Fruit fly (Drosophila melanogaster) whole organism, embryonic: ENCODE results near the gene Pgm1.
A peak's percentile ranks its signal among the peaks of the same experiment; 100 is the strongest.

Experiments
- Atf3 ChIP-seq: fragments of 200-800 bp; sonication (Bioruptor generic); optimal IDR thresholded peaks from 3 replicates; lab custom pipeline; 2016; ENCODE audit warnings: missing biosample characterization, missing genetic modification characterization
- CG10321 ChIP-seq: fragments of 200-800 bp; sonication (Bioruptor generic); IDR thresholded peaks from 2 replicates; pipeline ENCODE4 v1.3.6; 2022; ENCODE audit warnings: missing biosample characterization, missing genetic modification characterization
- CG11723 ChIP-seq: fragments of 200-800 bp; sonication (Bioruptor generic); optimal IDR thresholded peaks from 2 replicates; lab custom pipeline; 2017; ENCODE audit warnings: missing biosample characterization, mild to moderate bottlenecking, missing genetic modification characterization
- CG12104 ChIP-seq: fragments of 200-800 bp; sonication (Bioruptor generic); optimal IDR thresholded peaks from 3 replicates; lab custom pipeline; 2016; ENCODE audit warnings: missing biosample characterization, missing genetic modification characterization
- CG13894 ChIP-seq: fragments of 200-800 bp; sonication (Bioruptor generic); optimal IDR thresholded peaks from 3 replicates; lab custom pipeline; 2018; ENCODE audit warnings: missing biosample characterization, mild to moderate bottlenecking, missing genetic modification characterization, moderate library complexity
- CG16779 ChIP-seq: fragments of 200-800 bp; sonication (Bioruptor generic); IDR thresholded peaks from 2 replicates; pipeline ENCODE4 v1.3.6; 2022; ENCODE audit warnings: missing biosample characterization, missing genetic modification characterization
- CG16813 ChIP-seq: fragments of 200-800 bp; sonication (Bioruptor generic); IDR thresholded peaks from 3 replicates; pipeline ENCODE4 v1.3.6; 2022; ENCODE audit warnings: missing biosample characterization, missing genetic modification characterization; ENCODE audit not compliant: partially characterized antibody
- CG17568 ChIP-seq: fragments of 200-800 bp; sonication (Bioruptor generic); optimal IDR thresholded peaks from 2 replicates; lab custom pipeline; 2018; ENCODE audit warnings: missing biosample characterization, mild to moderate bottlenecking, missing genetic modification characterization, moderate library complexity
- CG18011 ChIP-seq: fragments of 200-800 bp; sonication (Bioruptor generic); optimal IDR thresholded peaks from 2 replicates; lab custom pipeline; 2017; ENCODE audit warnings: missing biosample characterization, missing genetic modification characterization, mild to moderate bottlenecking, moderate library complexity, missing genotype
- CG18599 ChIP-seq: fragments of 200-800 bp; sonication (Bioruptor generic); optimal IDR thresholded peaks from 3 replicates; lab custom pipeline; 2017; ENCODE audit warnings: missing biosample characterization, missing genetic modification characterization, mild to moderate bottlenecking, moderate library complexity, missing genetic modification reagents
- CG2120 ChIP-seq: fragments of 200-800 bp; sonication (Bioruptor generic); optimal IDR thresholded peaks from 3 replicates; lab custom pipeline; 2016; ENCODE audit warnings: missing biosample characterization, missing genetic modification characterization
- CG32772 ChIP-seq: fragments of 200-800 bp; sonication (Bioruptor generic); IDR thresholded peaks from 2 replicates; pipeline ENCODE4 v1.3.6; 2022; ENCODE audit warnings: missing biosample characterization, missing genetic modification characterization
- CG34224 ChIP-seq: fragments of 200-800 bp; sonication (Bioruptor generic); IDR thresholded peaks from 3 replicates; pipeline ENCODE4 v1.3.6; 2022; ENCODE audit warnings: missing biosample characterization, missing genetic modification characterization; ENCODE audit not compliant: partially characterized antibody
- CG42726 ChIP-seq: fragments of 200-800 bp; sonication (Bioruptor generic); IDR thresholded peaks from 2 replicates; pipeline ENCODE4 v1.3.6; 2022; ENCODE audit warnings: missing biosample characterization, missing genetic modification characterization; ENCODE audit not compliant: partially characterized antibody
- CG4424 ChIP-seq: fragments of 200-800 bp; sonication (Bioruptor generic); optimal IDR thresholded peaks from 3 replicates; lab custom pipeline; 2016; ENCODE audit warnings: missing biosample characterization, missing genetic modification characterization
- CG4820 ChIP-seq: fragments of 200-800 bp; sonication (Bioruptor generic); optimal IDR thresholded peaks from 3 replicates; lab custom pipeline; 2016; ENCODE audit warnings: missing biosample characterization, missing genetic modification characterization
- CG5180 ChIP-seq: fragments of 200-800 bp; sonication (Bioruptor generic); optimal IDR thresholded peaks from 3 replicates; lab custom pipeline; 2017; ENCODE audit warnings: missing biosample characterization, missing genetic modification characterization, mild to moderate bottlenecking, moderate library complexity, missing genetic modification reagents
- CG6175 ChIP-seq: fragments of 200-800 bp; sonication (Bioruptor generic); IDR thresholded peaks from 3 replicates; pipeline ENCODE4 v1.3.6; 2022; ENCODE audit warnings: missing biosample characterization, missing genetic modification characterization
- CG7786 ChIP-seq: fragments of 200-800 bp; sonication (Bioruptor generic); optimal IDR thresholded peaks from 2 replicates; lab custom pipeline; 2016; ENCODE audit warnings: missing biosample characterization, missing genetic modification characterization
- CG8281 ChIP-seq: fragments of 200-800 bp; sonication (Bioruptor generic); optimal IDR thresholded peaks from 2 replicates; lab custom pipeline; 2018; ENCODE audit warnings: missing biosample characterization, mild to moderate bottlenecking, missing genetic modification characterization, moderate library complexity
- CG8388 ChIP-seq: fragments of 200-800 bp; sonication (Bioruptor generic); optimal IDR thresholded peaks from 2 replicates; lab custom pipeline; 2019; ENCODE audit warnings: missing biosample characterization, mild to moderate bottlenecking, missing genetic modification characterization, moderate library complexity
- CG9215 ChIP-seq: fragments of 200-800 bp; sonication (Bioruptor generic); IDR thresholded peaks from 2 replicates; pipeline ENCODE4 v1.3.6; 2022; ENCODE audit warnings: missing biosample characterization, missing genetic modification characterization
- Ets97D ChIP-seq: fragments of 200-800 bp; sonication (Bioruptor generic); optimal IDR thresholded peaks from 3 replicates; lab custom pipeline; 2016; ENCODE audit warnings: missing biosample characterization, missing genetic modification characterization
- Hey ChIP-seq: fragments of 200-800 bp; sonication (Bioruptor generic); optimal IDR thresholded peaks from 3 replicates; lab custom pipeline; 2018; ENCODE audit warnings: missing biosample characterization, mild to moderate bottlenecking, missing genetic modification characterization
- Hr51 ChIP-seq, 2 experiments: fragments of 200-800 bp; sonication (Bioruptor generic); optimal IDR thresholded peaks; 2 replicates in 1 of 2; 3 replicates in 1 of 2; lab custom pipeline; 2016 to 2018; ENCODE audit warnings: missing biosample characterization in 2 of 2, missing genetic modification characterization in 2 of 2, mild to moderate bottlenecking in 1 of 2, moderate library complexity in 1 of 2
- Mad ChIP-seq: fragments of 200-800 bp; sonication (Bioruptor generic); optimal IDR thresholded peaks from 2 replicates; lab custom pipeline; 2016; ENCODE audit warnings: missing biosample characterization, missing genetic modification characterization
- NK7.1 ChIP-seq: fragments of 200-800 bp; sonication (Bioruptor generic); optimal IDR thresholded peaks from 3 replicates; lab custom pipeline; 2016; ENCODE audit warnings: missing biosample characterization, missing genetic modification characterization
- Nf-YA ChIP-seq: fragments of 200-800 bp; sonication (Bioruptor generic); IDR thresholded peaks from 2 replicates; pipeline ENCODE4 v1.3.6; 2022; ENCODE audit warnings: missing biosample characterization, missing genetic modification characterization
- Pdp1 ChIP-seq, 2 experiments: fragments of 200-800 bp; sonication (Bioruptor generic); optimal IDR thresholded peaks; 3 replicates each; lab custom pipeline; 2016; ENCODE audit warnings: missing biosample characterization in 2 of 2, missing genetic modification characterization in 2 of 2, mild to moderate bottlenecking in 1 of 2, moderate library complexity in 1 of 2
- Ssrp ChIP-seq: fragments of 200-800 bp; sonication (Bioruptor generic); optimal IDR thresholded peaks from 2 replicates; lab custom pipeline; 2018; ENCODE audit warnings: missing biosample characterization, mild to moderate bottlenecking, missing genetic modification characterization, moderate library complexity
- Trl ChIP-seq, 3 experiments: fragments of >200 bp in 2 of 3; fragments of 200-800 bp in 1 of 3; sonication (Bioruptor generic) in 1 of 3; optimal IDR thresholded peaks; 2 replicates in 1 of 3; 3 replicates in 2 of 3; lab custom pipeline; 2016 to 2017; ENCODE audit warnings: missing biosample characterization in 1 of 3, missing genetic modification characterization in 1 of 3
- Usf ChIP-seq: fragments of 200-800 bp; sonication (Bioruptor generic); optimal IDR thresholded peaks from 2 replicates; lab custom pipeline; 2017; ENCODE audit warnings: missing genotype, missing biosample characterization, missing genetic modification characterization
- ap ChIP-seq: fragments of 200-800 bp; sonication (Bioruptor generic); IDR thresholded peaks from 2 replicates; pipeline ENCODE4 v1.3.6; 2022; ENCODE audit warnings: missing biosample characterization, missing genetic modification characterization
- bcd ChIP-seq: fragments of 200-800 bp; sonication (Bioruptor generic); optimal IDR thresholded peaks from 2 replicates; lab custom pipeline; 2017; ENCODE audit warnings: missing biosample characterization, mild to moderate bottlenecking, missing genetic modification characterization
- cad ChIP-seq: fragments of >200 bp; optimal IDR thresholded peaks from 2 replicates; lab custom pipeline; 2017; ENCODE audit warnings: missing biosample characterization, missing genetic modification characterization
- dmrt99B ChIP-seq: fragments of 200-800 bp; sonication (Bioruptor generic); optimal IDR thresholded peaks from 2 replicates; lab custom pipeline; 2018; ENCODE audit warnings: missing biosample characterization, mild to moderate bottlenecking, missing genetic modification characterization, moderate library complexity
- ewg ChIP-seq: fragments of 200-800 bp; sonication (Bioruptor generic); optimal IDR thresholded peaks from 3 replicates; lab custom pipeline; 2017; ENCODE audit warnings: mild to moderate bottlenecking, missing biosample characterization, missing genetic modification reagents, missing genetic modification characterization
- jumu ChIP-seq: fragments of 200-800 bp; sonication (Bioruptor generic); optimal IDR thresholded peaks from 3 replicates; lab custom pipeline; 2016; ENCODE audit warnings: missing biosample characterization, missing genetic modification characterization
- kah ChIP-seq: fragments of 200-800 bp; sonication (Bioruptor generic); optimal IDR thresholded peaks from 2 replicates; lab custom pipeline; 2018; ENCODE audit warnings: missing biosample characterization, mild to moderate bottlenecking, missing genetic modification characterization
- luna ChIP-seq: fragments of 200-800 bp; sonication (Bioruptor generic); optimal IDR thresholded peaks from 2 replicates; lab custom pipeline; 2016; ENCODE audit warnings: missing biosample characterization, missing genetic modification characterization
- p53 ChIP-seq: fragments of 200-800 bp; sonication (Bioruptor generic); optimal IDR thresholded peaks from 2 replicates; lab custom pipeline; 2016; ENCODE audit warnings: missing biosample characterization, missing genetic modification characterization
- peb ChIP-seq: fragments of 200-800 bp; sonication (Bioruptor generic); IDR thresholded peaks from 2 replicates; pipeline ENCODE4 v1.3.6; 2022; ENCODE audit warnings: missing biosample characterization, missing genetic modification characterization
- pros ChIP-seq: fragments of 200-800 bp; sonication (Bioruptor generic); optimal IDR thresholded peaks from 3 replicates; lab custom pipeline; 2019; ENCODE audit warnings: missing biosample characterization, mild to moderate bottlenecking, missing genetic modification characterization, moderate library complexity
- row ChIP-seq: fragments of 200-800 bp; sonication (Bioruptor generic); IDR thresholded peaks from 3 replicates; pipeline ENCODE4 v1.3.6; 2022; ENCODE audit warnings: missing biosample characterization, missing genetic modification characterization
- sima ChIP-seq: fragments of 200-800 bp; sonication (Bioruptor generic); optimal IDR thresholded peaks from 2 replicates; lab custom pipeline; 2016; ENCODE audit warnings: missing biosample characterization, missing genetic modification characterization
- sr ChIP-seq: fragments of 200-800 bp; sonication (Bioruptor generic); IDR thresholded peaks from 3 replicates; pipeline ENCODE4 v1.3.6; 2022; ENCODE audit warnings: missing biosample characterization, missing genetic modification characterization
- toy ChIP-seq: fragments of 200-800 bp; sonication (Bioruptor generic); IDR thresholded peaks from 2 replicates; pipeline ENCODE4 v1.3.6; 2022; ENCODE audit warnings: missing biosample characterization, missing genetic modification characterization
- unpg ChIP-seq: fragments of 200-800 bp; sonication (Bioruptor generic); optimal IDR thresholded peaks from 3 replicates; lab custom pipeline; 2018; ENCODE audit warnings: missing biosample characterization, mild to moderate bottlenecking, missing genetic modification characterization, moderate library complexity
- zfh2 ChIP-seq: fragments of 200-800 bp; sonication (Bioruptor generic); optimal IDR thresholded peaks from 2 replicates; lab custom pipeline; 2016; ENCODE audit warnings: missing biosample characterization, missing genetic modification characterization

Gene Pgm1

DNA sequence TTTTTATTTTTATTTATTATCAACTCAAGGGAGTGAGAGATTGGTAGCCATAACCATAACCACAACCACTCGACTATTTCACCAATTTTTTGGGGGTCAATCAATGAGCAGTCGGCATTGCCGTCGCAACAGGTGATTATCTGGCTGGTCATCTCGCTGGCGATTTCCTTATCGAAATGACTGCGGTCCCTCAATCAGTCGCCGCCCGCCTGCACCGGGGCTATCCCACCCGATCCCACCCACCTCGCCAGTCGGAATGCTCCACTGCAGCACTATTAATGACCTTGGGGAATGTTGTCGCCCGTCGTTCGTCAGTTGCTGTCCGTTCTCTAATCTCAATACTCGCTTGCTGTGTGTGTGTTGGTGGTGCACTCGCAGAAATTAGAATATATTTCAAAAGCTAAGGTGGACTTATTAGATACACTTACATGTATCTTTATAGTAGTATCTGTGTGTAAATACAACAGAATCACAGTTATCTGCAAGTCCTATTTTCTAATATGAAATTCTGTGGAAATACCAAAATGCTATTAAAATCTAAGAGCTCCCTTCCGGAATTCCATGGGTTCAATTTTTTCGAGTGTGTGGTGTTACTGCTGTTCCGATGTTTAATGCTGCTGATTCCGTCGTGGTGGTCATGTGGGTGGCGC, 32.2 kb upstream of the Pgm1 start (continued):
- no peak for TF ChIP-seq CG16779
- TF ChIP-seq Usf = peak; percentile 42
- peak; percentile 87 for TF ChIP-seq row (GFP tag; lab: Robert Waterston, UW)
- no peak for TF ChIP-seq sr
- peak; percentile 5 for TF ChIP-seq Mad
- TF ChIP-seq luna (GFP tag; lab: Kevin White, UChicago) = no peak
- peak; percentile 48 for TF ChIP-seq CG8388 (GFP tag; lab: Kevin White, UChicago)
- TF ChIP-seq Hr51 (GFP tag; optimal IDR thresholded peaks at IDR 0.05; lab: Kevin White, UChicago) = peak; percentile 42 to 68
- TF ChIP-seq unpg (GFP tag; lab: Kevin White, UChicago) = peak; percentile 54
- no peak for TF ChIP-seq CG16813 (GFP tag; lab: Robert Waterston, UW)
- no peak for TF ChIP-seq CG42726 (GFP tag; lab: Robert Waterston, UW)
- no peak for TF ChIP-seq Ets97D (GFP tag; lab: Kevin White, UChicago)
- no peak for TF ChIP-seq CG34224 (GFP tag; lab: Robert Waterston, UW)
- TF ChIP-seq bcd (GFP tag; lab: Kevin White, UChicago) = peak; percentile 60
- no peak for TF ChIP-seq CG18011
- TF ChIP-seq peb (GFP tag; lab: Robert Waterston, UW) = no peak
- peak; percentile 69 for TF ChIP-seq CG7786 (GFP tag; lab: Kevin White, UChicago)
- TF ChIP-seq Pdp1 (GFP tag; optimal IDR thresholded peaks at IDR 0.05; lab: Kevin White, UChicago) = peak in 1 of 2 experiments; percentile 52
- TF ChIP-seq CG18599 = peak; percentile 86
- TF ChIP-seq Trl (optimal IDR thresholded peaks at IDR 0.05; lab: Kevin White, UChicago) = no peak
- TF ChIP-seq Trl (GFP tag; optimal IDR thresholded peaks at IDR 0.05; lab: Kevin White, UChicago) = peak; percentile 55
- peak; percentile 23 for TF ChIP-seq jumu (GFP tag; lab: Kevin White, UChicago)
- TF ChIP-seq Nf-YA (GFP tag; lab: Robert Waterston, UW) = no peak
- TF ChIP-seq CG2120 (GFP tag; lab: Kevin White, UChicago) = peak; percentile 89
- peak; percentile 49 for TF ChIP-seq CG13894 (tag; lab: Kevin White, UChicago)
- no peak for TF ChIP-seq toy (GFP tag; lab: Robert Waterston, UW)
- TF ChIP-seq CG32772 (GFP tag; lab: Robert Waterston, UW) = no peak
- no peak for TF ChIP-seq CG10321 (GFP tag; lab: Robert Waterston, UW)
- 0 out of 2 replicates have a peak, but pooled peaks have one; percentile 26 for TF ChIP-seq ap (GFP tag; lab: Robert Waterston, UW)
- peak; percentile 58 for TF ChIP-seq zfh2 (GFP tag; lab: Kevin White, UChicago)
- peak; percentile 42 for TF ChIP-seq CG12104 (GFP tag; lab: Kevin White, UChicago)
- peak; percentile 30 for TF ChIP-seq CG8281 (tag; lab: Kevin White, UChicago)
- peak; percentile 33 for TF ChIP-seq CG4820 (GFP tag; lab: Kevin White, UChicago)
- peak; percentile 4 for TF ChIP-seq kah (GFP tag; lab: Kevin White, UChicago)
- TF ChIP-seq CG17568 (GFP tag; lab: Kevin White, UChicago) = no peak
- peak; percentile 28 for TF ChIP-seq ewg (GFP tag; lab: Kevin White, UChicago)
- peak; percentile 18 for TF ChIP-seq CG11723 (GFP tag; lab: Kevin White, UChicago)
- peak; percentile 60 for TF ChIP-seq Ssrp (tag; lab: Kevin White, UChicago)
- no peak for TF ChIP-seq CG6175 (GFP tag; lab: Robert Waterston, UW)
- TF ChIP-seq cad (GFP tag; lab: Kevin White, UChicago) = no peak
- TF ChIP-seq p53 (GFP tag; lab: Kevin White, UChicago) = no peak
- TF ChIP-seq pros (GFP tag; lab: Kevin White, UChicago) = no peak
- TF ChIP-seq Atf3 (GFP tag; lab: Kevin White, UChicago) = no peak
- no peak for TF ChIP-seq sima (GFP tag; lab: Kevin White, UChicago)
- no peak for TF ChIP-seq Hey
- peak; percentile 44 for TF ChIP-seq CG5180 (GFP tag; lab: Kevin White, UChicago)
- TF ChIP-seq dmrt99B (tag; lab: Kevin White, UChicago) = peak; percentile 71
- TF ChIP-seq CG4424 (GFP tag; lab: Kevin White, UChicago) = peak; percentile 45
- TF ChIP-seq NK7.1 = peak; percentile 46
- TF ChIP-seq CG9215 = peak; percentile 68
